Worm (Caenorhabditis elegans): ENCODE data around the gene M03F4.6.

DNA sequence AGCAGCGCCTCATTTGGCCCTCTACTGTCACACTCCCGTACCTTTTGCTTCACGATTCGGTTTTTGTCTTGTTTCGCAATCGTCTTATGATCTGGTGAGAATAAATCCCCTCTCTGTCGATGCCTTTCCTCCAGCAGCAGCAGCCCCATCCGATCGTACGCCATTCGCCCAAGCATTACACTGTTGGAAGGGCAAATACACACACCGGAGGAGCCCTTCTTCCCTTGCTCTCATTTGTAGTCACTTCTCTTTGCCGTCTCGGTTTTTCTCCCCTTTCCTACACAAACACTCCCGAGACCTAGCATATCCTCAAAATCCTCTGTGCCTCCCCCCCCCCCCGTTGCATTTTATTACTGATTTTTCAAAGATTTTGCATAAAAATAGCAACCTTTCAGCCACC is 29.7 kb upstream of the M03F4.6 start, which contains the start of gene set-30:
- TF ChIP-seq arid-1 (GFP tag; conservative IDR thresholded peaks at IDR 0.05) (no peak), F49E8.2 (tag; optimal IDR thresholded peaks at IDR 0.05; ENCODE audit: borderline replicate concordance) (no peak), nhr-77 (tag; optimal IDR thresholded peaks at IDR 0.05) (no peak), nhr-25 (tag; optimal IDR thresholded peaks at IDR 0.05; ENCODE audit: borderline replicate concordance, insufficient read depth) (no peak), dpl-1 (GFP tag; optimal IDR thresholded peaks at IDR 0.05) (no peak), Y75B8A.6 (GFP tag; IDR thresholded peaks at IDR 0.05) (no peak)

Data from whole organism, L4 larva.